Worm (Caenorhabditis elegans) whole organism, L3 larva: ENCODE data around the gene clp-6.

Experiments used
- aly-2 ChIP-seq: fragments of 150-350 bp; optimal IDR thresholded peaks from 2 replicates; lab custom pipeline; 2014; ENCODE audit warnings: missing biosample characterization, missing genetic modification characterization
- ama-1 ChIP-seq: fragments of 150-350 bp; optimal IDR thresholded peaks from 2 replicates; lab custom pipeline; 2018
- elt-2 ChIP-seq: sonication (generic microtip); optimal IDR thresholded peaks from 2 replicates; lab custom pipeline; 2016; ENCODE audit warnings: missing genetic modification reagents, mild to moderate bottlenecking, missing genetic modification characterization, missing compliant biosample characterization
- fkh-10 ChIP-seq: sonication (generic microtip); optimal IDR thresholded peaks from 2 replicates; lab custom pipeline; 2017; ENCODE audit warnings: missing biosample characterization, missing genetic modification reagents, missing genetic modification characterization
- nhr-12 ChIP-seq: fragments of 150-350 bp; optimal IDR thresholded peaks from 2 replicates; lab custom pipeline; 2014; ENCODE audit warnings: missing biosample characterization, missing genetic modification characterization
- nhr-28 ChIP-seq: fragments of 150-350 bp; optimal IDR thresholded peaks from 2 replicates; lab custom pipeline; 2014; ENCODE audit warnings: missing biosample characterization, missing genetic modification characterization
- nhr-76 ChIP-seq: fragments of 150-350 bp; sonication (generic microtip); optimal IDR thresholded peaks from 5 replicates; lab custom pipeline; 2014; ENCODE audit warnings: missing biosample characterization, missing genetic modification characterization
- tbx-2 ChIP-seq: sonication (generic microtip); optimal IDR thresholded peaks from 2 replicates; lab custom pipeline; 2016; ENCODE audit warnings: mild to moderate bottlenecking, missing genetic modification characterization, missing compliant biosample characterization
- unc-39 ChIP-seq: sonication (generic microtip); optimal IDR thresholded peaks from 4 replicates; lab custom pipeline; 2017; ENCODE audit warnings: missing biosample characterization, missing genetic modification characterization
- unc-62 ChIP-seq: fragments of 150-350 bp; sonication (generic microtip); optimal IDR thresholded peaks from 4 replicates; lab custom pipeline; 2014; ENCODE audit warnings: missing biosample characterization, missing genetic modification reagents, missing genetic modification characterization

DNA sequence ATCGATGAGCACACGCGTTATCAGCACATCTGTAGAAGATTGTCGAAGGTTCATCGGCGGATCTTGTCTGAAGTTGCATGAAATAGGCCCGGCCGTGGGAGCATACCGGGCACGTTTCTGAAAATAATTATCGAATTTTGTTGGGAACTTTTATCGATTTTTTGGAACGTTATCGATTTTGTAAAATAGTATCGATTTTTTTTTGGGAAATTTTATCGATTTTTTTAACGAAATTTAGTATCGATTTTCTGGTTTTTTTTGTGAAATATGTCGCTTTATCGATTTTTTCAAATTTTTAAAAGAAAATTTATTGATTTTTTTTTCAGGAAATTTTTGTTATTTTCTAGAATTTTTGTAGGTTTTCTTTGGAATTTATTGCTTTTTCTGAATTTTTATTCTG is 26.1 kb downstream of the clp-6 start:
- TF ChIP-seq unc-39 (tag; lab: Kevin White, UChicago) (no peak), tbx-2 (tag; lab: Kevin White, UChicago) (no peak), ama-1 (lab: Kevin White, UChicago) (no peak), fkh-10 (no peak), nhr-28 (tag; lab: Kevin White, UChicago) (no peak), nhr-76 (tag; lab: Kevin White, UChicago) (no peak), nhr-12 (tag; lab: Kevin White, UChicago) (no peak), unc-62 (GFP tag; lab: Kevin White, UChicago) (no peak), aly-2 (tag; lab: Kevin White, UChicago) (no peak), elt-2 (tag; lab: Kevin White, UChicago) (no peak)
